Worm (Caenorhabditis elegans): Measurements from ENCODE around the gene sre-18.

The sre-18 gene

DNA sequence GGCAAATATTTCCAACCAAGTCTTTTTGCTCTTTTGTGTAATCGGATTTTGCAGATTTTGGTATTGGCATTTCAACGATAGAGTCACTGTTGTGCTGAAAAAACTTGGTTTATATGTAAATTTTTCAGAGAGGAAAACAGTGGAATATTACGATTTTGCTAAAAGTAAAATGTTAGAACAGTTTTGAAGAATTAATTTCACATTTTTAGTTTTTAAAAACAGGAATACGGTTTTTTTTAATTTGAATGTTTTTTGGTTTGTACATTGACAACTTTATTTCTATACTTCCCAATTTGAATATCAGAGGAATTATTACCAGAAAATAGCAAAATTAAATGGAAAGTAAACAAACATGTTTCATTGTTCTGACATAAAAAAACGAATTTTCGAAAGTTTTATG is 23.0 kb upstream of the sre-18 start, which contains the start of gene dnj-26:
dnj-26 (minus strand) TSS at position 101 of the 400 bp plus-strand sequence.
- TF ChIP-seq pqm-1 (tag; optimal IDR thresholded peaks at IDR 0.05): no peak
- no peak for TF ChIP-seq ceh-28 (tag; optimal IDR thresholded peaks at IDR 0.05)
- no peak for TF ChIP-seq nhr-25 (tag; optimal IDR thresholded peaks at IDR 0.05)
- TF ChIP-seq daf-12 (tag; optimal IDR thresholded peaks at IDR 0.05): no peak
- no peak for TF ChIP-seq lin-39 (tag; optimal IDR thresholded peaks at IDR 0.05)
- TF ChIP-seq elt-3 (tag; optimal IDR thresholded peaks at IDR 0.05): no peak
- no peak for TF ChIP-seq mml-1 (tag; optimal IDR thresholded peaks at IDR 0.05)
- TF ChIP-seq ceh-16 (tag; optimal IDR thresholded peaks at IDR 0.05): no peak
- no peak for TF ChIP-seq lsy-12 (tag; optimal IDR thresholded peaks at IDR 0.05)
- TF ChIP-seq tbx-2 (tag; optimal IDR thresholded peaks at IDR 0.05): no peak
- no peak for TF ChIP-seq ztf-11 (tag; optimal IDR thresholded peaks at IDR 0.05)
- no peak for TF ChIP-seq sea-2 (GFP tag; optimal IDR thresholded peaks at IDR 0.05)
- TF ChIP-seq mdl-1 (tag; optimal IDR thresholded peaks at IDR 0.05): no peak
- no peak for TF ChIP-seq ceh-9 (tag; optimal IDR thresholded peaks at IDR 0.05)
- no peak for TF ChIP-seq fkh-2 (tag; optimal IDR thresholded peaks at IDR 0.05)
- TF ChIP-seq hmg-11 (tag; optimal IDR thresholded peaks at IDR 0.05): no peak

DNA sequence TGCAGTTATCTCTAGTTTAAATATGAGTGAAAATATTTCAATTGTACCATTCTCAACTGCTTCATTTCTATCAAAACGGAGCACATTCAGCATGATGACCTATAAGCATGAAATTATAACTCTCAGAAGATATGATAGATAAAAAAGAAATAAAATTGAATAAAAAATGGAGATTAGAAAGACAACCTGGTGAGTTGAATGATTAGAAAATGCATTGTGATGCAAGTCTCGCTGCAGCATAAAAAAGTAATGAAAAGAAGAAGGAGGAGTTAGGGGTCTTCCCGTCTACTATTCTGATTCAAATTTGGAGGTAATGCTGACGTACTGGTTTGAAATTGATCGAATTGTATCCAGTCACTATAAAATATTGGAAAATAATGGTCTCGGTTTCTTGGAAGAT is 15.1 kb upstream of the sre-18 start, which contains the start of gene sre-15:
sre-15 (minus strand) TSS at position 101 of the 400 bp plus-strand sequence.
- no peak for TF ChIP-seq elt-3 (tag; optimal IDR thresholded peaks at IDR 0.05)
- TF ChIP-seq ztf-4 (tag; optimal IDR thresholded peaks at IDR 0.05): no peak
- no peak for TF ChIP-seq ZK546.5 (tag; optimal IDR thresholded peaks at IDR 0.05)
- no peak for TF ChIP-seq nhr-76 (tag; optimal IDR thresholded peaks at IDR 0.05)
- no peak for TF ChIP-seq nhr-23 (tag; optimal IDR thresholded peaks at IDR 0.05)

ce11 chrIV:12238851-12239250 is 9.3 kb upstream of the sre-18 start, which contains the start of gene sre-19:
TSS of gene sre-19 (minus strand) at chrIV:12238951.
- TF ChIP-seq eor-1 (tag; optimal IDR thresholded peaks at IDR 0.05): no peak
- TF ChIP-seq unc-62 (GFP tag; optimal IDR thresholded peaks at IDR 0.05): no peak
- TF ChIP-seq lsy-12 (tag; optimal IDR thresholded peaks at IDR 0.05): no peak
- no peak for TF ChIP-seq tbx-2 (tag; optimal IDR thresholded peaks at IDR 0.05)
- no peak for TF ChIP-seq aly-2 (tag; optimal IDR thresholded peaks at IDR 0.05)
- TF ChIP-seq unc-39 (tag; optimal IDR thresholded peaks at IDR 0.05): no peak
- TF ChIP-seq ceh-28 (tag; optimal IDR thresholded peaks at IDR 0.05): no peak

DNA sequence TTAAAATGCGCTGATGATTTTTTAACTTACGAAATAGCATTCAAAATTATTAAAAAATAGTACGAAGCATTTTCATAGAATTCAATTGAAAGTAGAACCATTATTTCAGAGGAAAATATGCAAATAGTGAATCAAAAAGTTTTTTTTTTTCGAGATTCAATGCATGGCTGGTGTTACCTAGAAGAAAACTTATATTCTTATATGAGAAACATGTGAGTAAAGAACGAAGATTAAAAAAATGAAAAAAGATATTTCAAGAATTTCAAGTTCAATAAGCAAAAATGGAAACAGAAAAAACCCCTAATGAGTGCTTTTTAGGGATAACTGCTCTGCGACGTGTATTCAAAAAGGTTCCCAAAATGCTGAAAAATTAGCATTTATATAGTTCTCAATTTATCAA is 6.4 kb upstream of the sre-18 start, which contains the start of gene sre-16:
sre-16 (minus strand) TSS at position 101 of the 400 bp plus-strand sequence.
- TF ChIP-seq lsy-12 (tag; optimal IDR thresholded peaks at IDR 0.05) (no peak), aly-2 (tag; optimal IDR thresholded peaks at IDR 0.05) (no peak), egl-27 (tag; optimal IDR thresholded peaks at IDR 0.05) (no peak), pha-4 (tag; optimal IDR thresholded peaks at IDR 0.05) (no peak)

- no peak for TF ChIP-seq nhr-43 (tag; optimal IDR thresholded peaks at IDR 0.05; ENCODE audit: poor library complexity, severe bottlenecking)
- no peak for TF ChIP-seq elt-2 (tag; optimal IDR thresholded peaks at IDR 0.05)
- TF ChIP-seq skn-1 (tag; optimal IDR thresholded peaks at IDR 0.05): no peak
- TF ChIP-seq pqm-1 (tag; optimal IDR thresholded peaks at IDR 0.05): no peak
- TF ChIP-seq lsy-12 (tag; optimal IDR thresholded peaks at IDR 0.05): no peak
- no peak for TF ChIP-seq mml-1 (tag; optimal IDR thresholded peaks at IDR 0.05)
- TF ChIP-seq egl-27 (tag; optimal IDR thresholded peaks at IDR 0.05): no peak
- TF ChIP-seq fkh-10 (GFP tag; optimal IDR thresholded peaks at IDR 0.05): no peak
- no peak for TF ChIP-seq ceh-16 (tag; optimal IDR thresholded peaks at IDR 0.05)
- TF ChIP-seq hmg-11 (tag; optimal IDR thresholded peaks at IDR 0.05): no peak
- no peak for TF ChIP-seq ztf-4 (tag; optimal IDR thresholded peaks at IDR 0.05)
- TF ChIP-seq zag-1 (tag; optimal IDR thresholded peaks at IDR 0.05): no peak
- TF ChIP-seq R02D3.7 (tag; optimal IDR thresholded peaks at IDR 0.05): no peak
- no peak for TF ChIP-seq tbx-2 (tag; optimal IDR thresholded peaks at IDR 0.05)
- no peak for TF ChIP-seq ceh-9 (tag; optimal IDR thresholded peaks at IDR 0.05)
- TF ChIP-seq fos-1 (tag; optimal IDR thresholded peaks at IDR 0.05): no peak
- TF ChIP-seq egl-5 (tag; optimal IDR thresholded peaks at IDR 0.05): no peak
- no peak for TF ChIP-seq nhr-11 (tag; optimal IDR thresholded peaks at IDR 0.05)
Measured at ce11 chrIV:12227012-12227411, 2.6 kb downstream of the sre-18 start, which contains the start of gene mlt-3. TSS of gene mlt-3 (minus strand) at chrIV:12227112.

Data from whole organism, L3 larva.